Fruit fly (Drosophila melanogaster): ENCODE measurements around the gene CG13054.

The CG13054 gene

dm6 chr3L:16211156-16211935, 45.6 kb downstream of the CG13054 start:
- TF ChIP-seq CG8301 (tag; optimal IDR thresholded peaks at IDR 0.05) (peak; percentile 81), Pif1B (GFP tag; optimal IDR thresholded peaks at IDR 0.05) (peak; percentile 21), Ets98B (GFP tag; IDR thresholded peaks at IDR 0.05) (peak; percentile 69), fd96Ca (GFP tag; IDR thresholded peaks at IDR 0.05) (peak; percentile 77; the same call in 2 of the 3 replicates), CG4496 (GFP tag; IDR thresholded peaks at IDR 0.05) (peak; percentile 60), CG15710 (tag; optimal IDR thresholded peaks at IDR 0.05) (peak; percentile 82), CG9948 (tag; optimal IDR thresholded peaks at IDR 0.05) (peak; percentile 84), CG14655 (GFP tag; optimal IDR thresholded peaks at IDR 0.05) (peak; percentile 92), CG10348 (GFP tag; IDR thresholded peaks at IDR 0.05) (peak; percentile 21; the same call in 1 of the 2 replicates), CG17806 (tag; optimal IDR thresholded peaks at IDR 0.05) (peak; percentile 38), CG8159 (tag; optimal IDR thresholded peaks at IDR 0.05) (peak; percentile 89), EcR (GFP tag; optimal IDR thresholded peaks at IDR 0.05) (peak; percentile 88), D1 (tag; optimal IDR thresholded peaks at IDR 0.05) (peak; percentile 68), Snoo (tag; optimal IDR thresholded peaks at IDR 0.05) (peak; percentile 90), Pif1A (GFP tag; optimal IDR thresholded peaks at IDR 0.05) (peak; percentile 77), rn (GFP tag; IDR thresholded peaks at IDR 0.05) (peak; percentile 47; the same call in 1 of the 2 replicates), CG32121 (GFP tag; IDR thresholded peaks at IDR 0.05) (peak; percentile 64), CG34367 (tag; optimal IDR thresholded peaks at IDR 0.05) (peak; percentile 71), CG12605 (GFP tag; IDR thresholded peaks at IDR 0.05) (peak; percentile 31), CG13204 (GFP tag; optimal IDR thresholded peaks at IDR 0.05) (peak; percentile 97), gl (tag; optimal IDR thresholded peaks at IDR 0.05) (no peak)

dm6 chr3L:16209641-16210040, 47.4 kb downstream of the CG13054 start:
- TF ChIP-seq EcR (GFP tag; optimal IDR thresholded peaks at IDR 0.05) (peak; percentile 71), CG8301 (tag; optimal IDR thresholded peaks at IDR 0.05) (no peak), Pif1B (GFP tag; optimal IDR thresholded peaks at IDR 0.05) (no peak), CG8159 (tag; optimal IDR thresholded peaks at IDR 0.05) (peak; percentile 20), fd96Ca (GFP tag; IDR thresholded peaks at IDR 0.05) (no peak), Snoo (tag; optimal IDR thresholded peaks at IDR 0.05) (peak; percentile 32), CG12605 (GFP tag; IDR thresholded peaks at IDR 0.05) (no peak), CG10348 (GFP tag; IDR thresholded peaks at IDR 0.05) (no peak), Ets98B (GFP tag; IDR thresholded peaks at IDR 0.05) (no peak), CG4496 (GFP tag; IDR thresholded peaks at IDR 0.05) (no peak), rn (GFP tag; IDR thresholded peaks at IDR 0.05) (no peak), gl (tag; optimal IDR thresholded peaks at IDR 0.05) (no peak), CG15710 (tag; optimal IDR thresholded peaks at IDR 0.05) (no peak), Pif1A (GFP tag; optimal IDR thresholded peaks at IDR 0.05) (no peak), CG13204 (GFP tag; optimal IDR thresholded peaks at IDR 0.05) (peak; percentile 64)

- TF ChIP-seq CG4496 (GFP tag; IDR thresholded peaks at IDR 0.05) (0 out of 3 replicates have a peak, but pooled peaks have one; percentile 24), CG8301 (tag; optimal IDR thresholded peaks at IDR 0.05) (no peak), rn (GFP tag; IDR thresholded peaks at IDR 0.05) (no peak), CG15710 (tag; optimal IDR thresholded peaks at IDR 0.05) (peak; percentile 23), CG9948 (tag; optimal IDR thresholded peaks at IDR 0.05) (no peak), CG14655 (GFP tag; optimal IDR thresholded peaks at IDR 0.05) (peak; percentile 43), Pif1B (GFP tag; optimal IDR thresholded peaks at IDR 0.05) (no peak), CG8159 (tag; optimal IDR thresholded peaks at IDR 0.05) (peak; percentile 52)
Measured at dm6 chr3L:16208839-16209612, 48.0 kb downstream of the CG13054 start.

dm6 chr3L:16208053-16208838, 48.7 kb downstream of the CG13054 start:
- no peak for TF ChIP-seq EcR (GFP tag; optimal IDR thresholded peaks at IDR 0.05)
- TF ChIP-seq rn (GFP tag; IDR thresholded peaks at IDR 0.05): no peak
- peak; percentile 59 for TF ChIP-seq CG15710 (tag; optimal IDR thresholded peaks at IDR 0.05)
- TF ChIP-seq CG12605 (GFP tag; IDR thresholded peaks at IDR 0.05): no peak
- peak; percentile 35 for TF ChIP-seq CG34367 (tag; optimal IDR thresholded peaks at IDR 0.05)
- TF ChIP-seq CG8301 (tag; optimal IDR thresholded peaks at IDR 0.05): no peak
- peak; percentile 62 for TF ChIP-seq CG13204 (GFP tag; optimal IDR thresholded peaks at IDR 0.05)
- TF ChIP-seq Pif1A (GFP tag; optimal IDR thresholded peaks at IDR 0.05): no peak
- 0 out of 3 replicates have a peak, but pooled peaks have one; percentile 37 for TF ChIP-seq CG4496 (GFP tag; IDR thresholded peaks at IDR 0.05)
- peak; percentile 35 for TF ChIP-seq CG9948 (tag; optimal IDR thresholded peaks at IDR 0.05)
- peak; percentile 24 for TF ChIP-seq CG17806 (tag; optimal IDR thresholded peaks at IDR 0.05)
- TF ChIP-seq CG8159 (tag; optimal IDR thresholded peaks at IDR 0.05): peak; percentile 80
- no peak for TF ChIP-seq CG10348 (GFP tag; IDR thresholded peaks at IDR 0.05)
- TF ChIP-seq fd96Ca (GFP tag; IDR thresholded peaks at IDR 0.05): no peak
